Worm (Caenorhabditis elegans): ENCODE results near the gene srh-68.

DNA sequence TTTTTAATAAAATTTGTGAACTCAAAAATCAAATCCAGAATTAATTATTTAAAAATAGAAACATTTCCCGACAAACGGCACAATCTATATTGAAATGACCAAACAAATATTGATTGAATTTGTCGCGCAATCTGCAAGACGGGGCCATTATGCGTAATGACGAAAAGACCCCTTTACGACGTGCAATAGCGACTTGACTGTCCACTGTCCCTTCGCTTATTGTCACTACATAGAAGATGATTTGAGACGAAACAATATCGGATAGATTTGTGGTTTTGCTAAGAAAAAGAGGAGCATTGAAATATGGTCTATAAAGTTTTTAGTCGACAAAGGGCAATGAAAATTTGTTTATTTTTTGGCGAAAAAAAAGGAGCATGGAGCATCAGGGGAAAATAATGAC lies 43.8 kb downstream of the srh-68 start:
- TF ChIP-seq ceh-82 (tag; optimal IDR thresholded peaks at IDR 0.05) (no peak), elt-2 (tag; optimal IDR thresholded peaks at IDR 0.05) (no peak), nhr-28 (tag; optimal IDR thresholded peaks at IDR 0.05) (no peak), ama-1 (optimal IDR thresholded peaks at IDR 0.05) (no peak), nhr-77 (tag; optimal IDR thresholded peaks at IDR 0.05) (no peak), lin-39 (tag; optimal IDR thresholded peaks at IDR 0.05) (no peak), hmg-11 (tag; optimal IDR thresholded peaks at IDR 0.05) (no peak), ztf-11 (tag; optimal IDR thresholded peaks at IDR 0.05) (no peak), skn-1 (tag; optimal IDR thresholded peaks at IDR 0.05) (no peak)
